Worm (Caenorhabditis elegans): ENCODE data around the gene K08H2.5.

Gene K08H2.5

ce11 chrX:13264550-13264949, 22.4 kb upstream of the K08H2.5 start (continued):
- TF ChIP-seq F49E8.2 (tag; optimal IDR thresholded peaks at IDR 0.05; ENCODE audit: borderline replicate concordance): peak; percentile 39
- TF ChIP-seq ces-1 (GFP tag; optimal IDR thresholded peaks at IDR 0.05): no peak
- no peak for TF ChIP-seq ceh-82 (tag; optimal IDR thresholded peaks at IDR 0.05)
- TF ChIP-seq aha-1 (tag): peak; percentile 98
- TF ChIP-seq lin-29 (GFP tag; IDR thresholded peaks at IDR 0.05): peak; percentile 74; the same call in 1 of the 2 replicates
- no peak for TF ChIP-seq lsy-2 (tag; optimal IDR thresholded peaks at IDR 0.05)
- peak; percentile 76; the same call in 1 of the 2 replicates for TF ChIP-seq nhr-41 (GFP tag; IDR thresholded peaks at IDR 0.05)
- no peak for TF ChIP-seq nhr-76 (tag; optimal IDR thresholded peaks at IDR 0.05)
- TF ChIP-seq ceh-44 (GFP tag; IDR thresholded peaks at IDR 0.05): peak; percentile 44; the same call in 1 of the 2 replicates
- TF ChIP-seq daf-8 (GFP tag; IDR thresholded peaks at IDR 0.05): 0 out of 2 replicates have a peak, but pooled peaks have one; percentile 58
- TF ChIP-seq F37D6.2 (tag; optimal IDR thresholded peaks at IDR 0.05): peak; percentile 59
- TF ChIP-seq vab-7 (GFP tag; IDR thresholded peaks at IDR 0.05): peak; percentile 93
- no peak for TF ChIP-seq dpl-1 (GFP tag; optimal IDR thresholded peaks at IDR 0.05)
- no peak for TF ChIP-seq nhr-25 (tag; optimal IDR thresholded peaks at IDR 0.05; ENCODE audit: borderline replicate concordance, insufficient read depth)
- TF ChIP-seq zip-11 (GFP tag; IDR thresholded peaks at IDR 0.05): peak; percentile 65; the same call in 1 of the 2 replicates
- TF ChIP-seq nhr-77 (tag; optimal IDR thresholded peaks at IDR 0.05): peak; percentile 22
- TF ChIP-seq spr-3 (GFP tag; optimal IDR thresholded peaks at IDR 0.05): peak; percentile 15
- TF ChIP-seq lin-15B (tag; optimal IDR thresholded peaks at IDR 0.05): no peak
- peak; percentile 70 for TF ChIP-seq nhr-102 (tag; optimal IDR thresholded peaks at IDR 0.05)
- peak; percentile 89 for TF ChIP-seq pha-4 (GFP tag; IDR thresholded peaks at IDR 0.05)
- TF ChIP-seq pha-4 (tag; optimal IDR thresholded peaks at IDR 0.05): no peak
- peak; percentile 71 for TF ChIP-seq dmd-6 (GFP tag; IDR thresholded peaks at IDR 0.05)
- TF ChIP-seq egl-43 (GFP tag; IDR thresholded peaks at IDR 0.05): peak; percentile 95
- TF ChIP-seq ZK337.2 (GFP tag; IDR thresholded peaks at IDR 0.05): peak; percentile 82
- TF ChIP-seq tag-97 (GFP tag; IDR thresholded peaks at IDR 0.05): no peak
- TF ChIP-seq unc-130 (GFP tag; optimal IDR thresholded peaks at IDR 0.05): peak; percentile 14
- TF ChIP-seq nhr-48 (tag; optimal IDR thresholded peaks at IDR 0.05): peak; percentile 71
- TF ChIP-seq zag-1 (tag; optimal IDR thresholded peaks at IDR 0.05): no peak
- TF ChIP-seq F44E2.7 (GFP tag; IDR thresholded peaks at IDR 0.05): peak; percentile 91
- peak; percentile 70 for TF ChIP-seq dve-1 (tag; optimal IDR thresholded peaks at IDR 0.05; ENCODE audit: insufficient read depth)
- TF ChIP-seq nhr-111 (GFP tag; optimal IDR thresholded peaks at IDR 0.05): peak; percentile 61
- peak; percentile 80; the same call in 1 of the 2 replicates for TF ChIP-seq D1046.2 (GFP tag; IDR thresholded peaks at IDR 0.05)
- TF ChIP-seq fkh-10 (GFP tag; optimal IDR thresholded peaks at IDR 0.05): peak; percentile 63
- no peak for TF ChIP-seq daf-12 (tag; optimal IDR thresholded peaks at IDR 0.05)
- TF ChIP-seq sdz-12 (GFP tag; optimal IDR thresholded peaks at IDR 0.05): peak; percentile 49
- no peak for TF ChIP-seq set-16 (GFP tag; IDR thresholded peaks at IDR 0.05)
- no peak for TF ChIP-seq fos-1 (tag; optimal IDR thresholded peaks at IDR 0.05)
- TF ChIP-seq ctbp-1 (GFP tag; IDR thresholded peaks at IDR 0.05): peak; percentile 82
- no peak for TF ChIP-seq mes-2 (tag; optimal IDR thresholded peaks at IDR 0.05; ENCODE audit: poor library complexity, severe bottlenecking)
- peak; percentile 54 for TF ChIP-seq mxl-3 (GFP tag; optimal IDR thresholded peaks at IDR 0.05)
- peak; percentile 22 to 72 for TF ChIP-seq mdl-1 (tag; optimal IDR thresholded peaks at IDR 0.05)
- no peak for TF ChIP-seq lin-38 (GFP tag; IDR thresholded peaks at IDR 0.05)
- peak; percentile 64 for TF ChIP-seq rbr-2 (tag; optimal IDR thresholded peaks at IDR 0.05)
- peak; percentile 60 for TF ChIP-seq spr-1 (tag; optimal IDR thresholded peaks at IDR 0.05)
- TF ChIP-seq ceh-62 (tag; optimal IDR thresholded peaks at IDR 0.05): no peak
- TF ChIP-seq skn-1 (tag; optimal IDR thresholded peaks at IDR 0.05): no peak
- no peak for TF ChIP-seq ztf-11 (tag; optimal IDR thresholded peaks at IDR 0.05)
- no peak for TF ChIP-seq R02D3.7 (tag; optimal IDR thresholded peaks at IDR 0.05)
- TF ChIP-seq zfp-3 (GFP tag; conservative IDR thresholded peaks at IDR 0.05): peak; percentile 65; the same call in 1 of the 2 replicates
- peak; percentile 61 for TF ChIP-seq duxl-1 (tag; optimal IDR thresholded peaks at IDR 0.05; ENCODE audit: poor library complexity)

All from whole organism, L4 larva.